Fruit fly (Drosophila melanogaster) whole organism, embryonic: Measurements from ENCODE around the gene CG13053.

Experiments
- ATbp ChIP-seq: fragments of 200-800 bp; sonication (Bioruptor generic); optimal IDR thresholded peaks from 2 replicates; lab custom pipeline; 2017; ENCODE audit warnings: missing biosample characterization, mild to moderate bottlenecking, missing genetic modification characterization, missing genetic modification reagents
- Asciz ChIP-seq: fragments of 200-800 bp; sonication (Bioruptor generic); optimal IDR thresholded peaks from 2 replicates; lab custom pipeline; 2017; ENCODE audit warnings: missing biosample characterization, mild to moderate bottlenecking, missing genetic modification characterization, missing genetic modification reagents
- Blimp-1 ChIP-seq: fragments of 200-800 bp; sonication (Bioruptor generic); optimal IDR thresholded peaks from 3 replicates; lab custom pipeline; 2018; ENCODE audit warnings: missing biosample characterization, missing genetic modification characterization, mild to moderate bottlenecking, moderate library complexity, missing genetic modification reagents
- CG17328 ChIP-seq: fragments of 200-800 bp; sonication (Bioruptor generic); IDR thresholded peaks from 2 replicates; pipeline ENCODE4 v1.3.6; 2022; ENCODE audit warnings: missing biosample characterization, missing genetic modification characterization
- CG3281 ChIP-seq: fragments of 200-800 bp; sonication (Bioruptor generic); optimal IDR thresholded peaks from 3 replicates; lab custom pipeline; 2017; ENCODE audit warnings: missing biosample characterization, mild to moderate bottlenecking, missing genetic modification characterization
- CG33557 ChIP-seq: fragments of 200-800 bp; sonication (Bioruptor generic); optimal IDR thresholded peaks from 2 replicates; lab custom pipeline; 2019; ENCODE audit warnings: missing biosample characterization, mild to moderate bottlenecking, missing genetic modification characterization, moderate library complexity
- CG3995 ChIP-seq: fragments of 200-800 bp; sonication (Bioruptor generic); optimal IDR thresholded peaks from 3 replicates; lab custom pipeline; 2016; ENCODE audit warnings: missing biosample characterization, missing genetic modification characterization
- CG42726 ChIP-seq: fragments of 200-800 bp; sonication (Bioruptor generic); IDR thresholded peaks from 2 replicates; pipeline ENCODE4 v1.3.6; 2022; ENCODE audit warnings: missing biosample characterization, missing genetic modification characterization; ENCODE audit not compliant: partially characterized antibody
- CG43689 ChIP-seq: fragments of 200-800 bp; sonication (Bioruptor generic); IDR thresholded peaks from 2 replicates; pipeline ENCODE4 v1.3.6; 2022; ENCODE audit warnings: missing biosample characterization, missing genetic modification characterization
- Deaf1 ChIP-seq: fragments of 200-800 bp; optimal IDR thresholded peaks from 3 replicates; lab custom pipeline; 2019; ENCODE audit warnings: missing biosample characterization, mild to moderate bottlenecking, missing genetic modification characterization, moderate library complexity
- H15 ChIP-seq: fragments of 200-800 bp; sonication (Bioruptor generic); IDR thresholded peaks from 3 replicates; pipeline ENCODE4 v1.3.6; 2022; ENCODE audit warnings: missing biosample characterization, missing genetic modification characterization
- Hand ChIP-seq: fragments of 200-800 bp; sonication (Bioruptor generic); optimal IDR thresholded peaks from 2 replicates; lab custom pipeline; 2017; ENCODE audit warnings: mild to moderate bottlenecking, missing biosample characterization, missing genetic modification reagents, missing genetic modification characterization
- Med ChIP-seq: fragments of 200-800 bp; sonication (Bioruptor generic); peaks from one replicate; lab custom pipeline; 2016; ENCODE audit warnings: missing biosample characterization, missing genetic modification characterization, mild to moderate bottlenecking, inconsistent platforms, moderate library complexity
- Meics ChIP-seq: fragments of 200-800 bp; sonication (Bioruptor generic); optimal IDR thresholded peaks from 2 replicates; lab custom pipeline; 2017; ENCODE audit warnings: missing biosample characterization, mild to moderate bottlenecking, missing genetic modification characterization
- Myb ChIP-seq: fragments of 200-800 bp; sonication (Bioruptor generic); optimal IDR thresholded peaks from 2 replicates; lab custom pipeline; 2016; ENCODE audit warnings: missing biosample characterization, missing genetic modification characterization
- NFAT ChIP-seq: fragments of 200-800 bp; sonication (Bioruptor generic); IDR thresholded peaks from 2 replicates; pipeline ENCODE4 v1.3.6; 2022; ENCODE audit warnings: missing biosample characterization, missing genetic modification characterization
- Oaz ChIP-seq: fragments of 200-800 bp; sonication (Bioruptor generic); IDR thresholded peaks from 2 replicates; pipeline ENCODE4 v1.3.6; 2022; ENCODE audit warnings: missing biosample characterization, missing genetic modification characterization
- Sin3A ChIP-seq: fragments of >200 bp; optimal IDR thresholded peaks from 2 replicates; lab custom pipeline; 2018
- Sry-δ ChIP-seq: fragments of 200-800 bp; sonication (Bioruptor generic); optimal IDR thresholded peaks from 2 replicates; lab custom pipeline; 2016; ENCODE audit warnings: missing biosample characterization, missing genetic modification characterization
- TFAM ChIP-seq: fragments of 200-800 bp; sonication (Bioruptor generic); optimal IDR thresholded peaks from 2 replicates; lab custom pipeline; 2017; ENCODE audit warnings: missing biosample characterization, missing genetic modification characterization, inconsistent platforms
- bsh ChIP-seq, 2 experiments: fragments of 200-800 bp; sonication (Bioruptor generic); optimal IDR thresholded peaks; 2 replicates each; lab custom pipeline; 2017 to 2018; ENCODE audit warnings: mild to moderate bottlenecking in 2 of 2, missing biosample characterization in 2 of 2, missing genetic modification characterization in 2 of 2, moderate library complexity in 1 of 2
- cato ChIP-seq: fragments of 200-800 bp; sonication (Bioruptor generic); optimal IDR thresholded peaks from 2 replicates; lab custom pipeline; 2016; ENCODE audit warnings: missing biosample characterization, missing genetic modification characterization, borderline replicate concordance
- chinmo ChIP-seq: fragments of 200-800 bp; sonication (Bioruptor generic); IDR thresholded peaks from 4 replicates; pipeline ENCODE4 v1.3.6; 2022; ENCODE audit warnings: missing biosample characterization, missing genetic modification characterization; ENCODE audit not compliant: partially characterized antibody
- emc ChIP-seq: fragments of 200-800 bp; sonication (Bioruptor generic); optimal IDR thresholded peaks from 2 replicates; lab custom pipeline; 2016; ENCODE audit warnings: missing biosample characterization, missing genetic modification characterization
- hb ChIP-seq: fragments of 200-800 bp; sonication (Bioruptor generic); IDR thresholded peaks from 3 replicates; pipeline ENCODE4 v1.3.6; 2022; ENCODE audit warnings: missing biosample characterization, missing genetic modification characterization; ENCODE audit not compliant: partially characterized antibody
- her ChIP-seq: fragments of 200-800 bp; sonication (Bioruptor generic); optimal IDR thresholded peaks from 2 replicates; lab custom pipeline; 2016; ENCODE audit warnings: missing biosample characterization, missing genetic modification characterization
- nom ChIP-seq: fragments of 200-800 bp; sonication (Bioruptor generic); optimal IDR thresholded peaks from 2 replicates; lab custom pipeline; 2017; ENCODE audit warnings: missing biosample characterization, missing genetic modification characterization, mild to moderate bottlenecking, moderate library complexity, missing genetic modification reagents
- pum ChIP-seq: fragments of 200-800 bp; sonication (Bioruptor generic); optimal IDR thresholded peaks from 2 replicates; lab custom pipeline; 2016; ENCODE audit warnings: missing biosample characterization, missing genetic modification characterization
- run ChIP-seq: fragments of 200-800 bp; sonication (Bioruptor generic); optimal IDR thresholded peaks from 3 replicates; lab custom pipeline; 2018; ENCODE audit warnings: missing biosample characterization, mild to moderate bottlenecking, missing genetic modification characterization
- sens ChIP-seq: fragments of 200-800 bp; sonication (Bioruptor generic); peaks from one replicate; lab custom pipeline; 2016; ENCODE audit warnings: missing biosample characterization, missing genetic modification characterization
- sqz ChIP-seq: fragments of 200-800 bp; sonication (Bioruptor generic); optimal IDR thresholded peaks from 3 replicates; lab custom pipeline; 2018; ENCODE audit warnings: missing biosample characterization, mild to moderate bottlenecking, missing genetic modification characterization
- vvl ChIP-seq: fragments of 200-800 bp; sonication (Bioruptor generic); IDR thresholded peaks from 2 replicates; pipeline ENCODE4 v1.3.6; 2022; ENCODE audit warnings: missing biosample characterization, missing genetic modification characterization
- zfh1 ChIP-seq: fragments of 200-800 bp; sonication (Bioruptor generic); IDR thresholded peaks from 3 replicates; pipeline ENCODE4 v1.3.6; 2022; ENCODE audit warnings: missing biosample characterization, missing genetic modification characterization

CG13053 gene

DNA sequence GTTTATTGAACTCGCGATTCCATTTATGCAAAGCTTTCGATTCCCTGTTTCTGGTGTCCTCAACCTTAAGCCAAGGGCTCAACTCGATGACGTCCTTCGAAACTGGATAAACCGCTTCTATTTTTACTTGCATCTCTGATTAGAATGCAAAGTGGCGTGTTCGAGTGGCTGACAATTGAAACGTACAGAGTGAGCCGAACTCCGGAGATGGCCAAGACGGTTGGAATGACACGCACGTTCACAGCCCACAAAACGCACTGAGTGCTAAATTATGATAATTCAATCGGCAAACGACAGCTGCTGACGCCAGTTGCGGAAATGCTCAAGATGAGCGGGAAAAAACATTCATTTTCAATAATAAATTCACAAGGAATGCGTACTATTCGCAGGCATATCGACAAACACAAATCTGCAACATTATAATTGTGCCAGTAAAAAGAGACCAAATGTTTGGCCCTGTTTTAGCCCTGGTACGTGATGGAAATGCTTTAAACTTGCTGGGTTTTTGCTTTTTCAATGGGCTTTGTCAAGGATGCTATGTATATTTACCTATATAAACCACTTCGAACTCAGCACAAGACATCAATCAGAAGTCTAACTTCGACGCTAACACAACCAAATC, 12.9 kb upstream of the CG13053 start, which contains the start of gene CG13066:
TSS of gene CG13066 (plus strand) at position 572 of the 622 bp plus-strand sequence.
- TF ChIP-seq vvl, result peak; percentile 37; the same call in 1 of the 2 replicates
- TF ChIP-seq chinmo (GFP tag; lab: Robert Waterston, UW), result 0 out of 4 replicates have a peak, but pooled peaks have one; percentile 48
- peak; percentile 52 for TF ChIP-seq sens (GFP tag; lab: Kevin White, UChicago)
- TF ChIP-seq Myb (GFP tag; lab: Kevin White, UChicago), result no peak

DNA sequence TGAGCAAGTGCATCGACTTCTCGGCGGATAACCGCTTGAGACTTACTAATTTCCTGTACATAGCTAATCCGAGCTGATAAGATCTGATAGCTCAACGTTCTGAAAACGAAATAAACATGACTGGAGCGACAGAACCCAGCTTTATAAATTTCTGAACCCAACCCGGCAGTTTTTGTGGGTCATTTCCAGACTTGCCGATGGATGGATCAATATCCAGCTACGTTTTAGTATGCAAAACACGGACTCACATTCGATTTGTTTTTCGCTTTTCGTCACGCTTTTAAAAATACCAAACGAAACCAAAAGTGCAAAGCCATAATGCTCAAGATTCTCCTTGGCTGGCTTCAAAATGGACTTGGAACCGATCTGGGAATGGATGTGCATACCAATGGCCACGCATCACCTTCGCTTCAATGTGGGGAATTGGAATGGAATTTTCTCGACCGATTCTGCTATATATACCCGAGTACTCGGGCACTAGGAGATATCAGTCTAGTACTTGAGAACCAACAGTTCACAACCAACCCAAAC, 11.3 kb upstream of the CG13053 start, which contains the start of the genes CG34248 and CG13067:
TSS of gene CG34248 (minus strand) at position 101 of the 531 bp plus-strand sequence.
TSS of gene CG13067 (plus strand) at position 481 of the 531 bp plus-strand sequence.
- no peak for TF ChIP-seq CG42726 (GFP tag; lab: Robert Waterston, UW)
- TF ChIP-seq NFAT (GFP tag; lab: Robert Waterston, UW), result no peak
- no peak for TF ChIP-seq CG33557
- no peak for TF ChIP-seq ATbp (GFP tag; lab: Kevin White, UChicago)
- TF ChIP-seq CG43689 (GFP tag; lab: Robert Waterston, UW), result no peak
- TF ChIP-seq vvl, result peak; percentile 25; the same call in 1 of the 2 replicates
- TF ChIP-seq run (tag; lab: Kevin White, UChicago), result no peak
- no peak for TF ChIP-seq Sin3A (lab: Kevin White, UChicago)
- TF ChIP-seq pum (GFP tag; lab: Kevin White, UChicago), result no peak
- TF ChIP-seq Meics, result no peak
- no peak for TF ChIP-seq CG3995 (GFP tag; lab: Kevin White, UChicago)
- TF ChIP-seq CG17328 (GFP tag; lab: Robert Waterston, UW), result no peak
- TF ChIP-seq her (GFP tag; lab: Kevin White, UChicago), result no peak
- TF ChIP-seq Blimp-1 (GFP tag; lab: Kevin White, UChicago), result peak; percentile 80
- TF ChIP-seq H15 (GFP tag; lab: Robert Waterston, UW), result no peak

DNA sequence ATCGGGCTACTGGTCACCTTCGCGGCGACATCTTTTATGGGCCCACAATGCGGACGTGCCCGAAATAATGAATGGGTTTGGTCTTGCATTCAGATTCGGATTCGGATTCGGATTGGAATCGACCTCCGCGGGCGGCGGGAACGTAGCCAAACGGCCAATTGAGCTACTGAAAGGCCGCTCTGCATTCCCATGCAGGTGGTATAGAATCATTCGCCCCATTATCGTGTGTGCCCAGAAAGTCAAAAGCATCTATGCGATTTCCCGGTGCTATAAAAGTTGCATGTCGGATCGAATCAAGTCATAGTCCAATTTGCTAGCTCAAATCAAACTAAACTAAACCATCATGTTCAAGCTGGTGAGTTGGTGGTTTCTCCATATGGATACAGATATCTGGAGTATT, 9.6 kb upstream of the CG13053 start, which contains the start of gene CG13068:
TSS of gene CG13068 (plus strand) at position 301 of the 400 bp plus-strand sequence.
- TF ChIP-seq hb (GFP tag; lab: Robert Waterston, UW) (0 out of 3 replicates have a peak, but pooled peaks have one; percentile 16), CG3281 (GFP tag; lab: Kevin White, UChicago) (no peak), Hand (GFP tag; lab: Kevin White, UChicago) (no peak), TFAM (GFP tag; lab: Kevin White, UChicago) (no peak), vvl (0 out of 2 replicates have a peak, but pooled peaks have one; percentile 39)
- TF ChIP-seq, all 482 proteins: peak for 2

DNA sequence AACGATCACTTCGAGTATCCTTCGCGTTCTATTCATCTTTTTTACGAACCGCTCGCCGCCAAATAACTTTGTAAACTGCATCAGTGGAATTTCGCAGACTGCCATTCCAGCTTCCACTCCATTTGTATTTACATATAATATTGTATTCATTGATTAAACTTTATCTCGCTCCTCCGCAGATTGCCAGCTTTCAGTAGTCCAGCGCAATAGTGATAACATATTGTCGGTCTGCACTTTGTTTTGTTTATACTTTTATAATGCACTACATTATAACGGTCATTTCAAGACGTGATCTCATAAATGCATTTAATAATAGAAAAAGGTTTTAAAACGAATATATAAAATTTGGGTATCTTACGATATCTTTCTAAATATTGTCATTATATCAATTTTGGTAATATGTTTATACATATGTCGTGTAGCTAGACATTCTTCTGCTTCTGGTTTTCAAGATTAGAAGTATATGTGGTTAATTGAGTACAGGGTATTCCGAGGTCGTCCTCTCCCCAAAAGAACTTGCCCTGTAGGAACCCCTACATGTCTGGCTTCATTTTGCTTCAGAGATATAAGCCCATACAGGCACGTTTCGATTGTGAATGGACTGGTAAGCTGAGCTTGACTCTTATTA, 8.7 kb upstream of the CG13053 start, which contains the start of gene CG4950:
TSS of gene CG4950 (minus strand) at position 51 of the 628 bp plus-strand sequence.
- no peak for TF ChIP-seq emc (GFP tag; lab: Kevin White, UChicago)
- peak in 1 of 2 experiments; percentile 9 for TF ChIP-seq bsh (GFP tag; optimal IDR thresholded peaks at IDR 0.05; lab: Kevin White, UChicago)
- no peak for TF ChIP-seq zfh1 (GFP tag; lab: Robert Waterston, UW)
- no peak for TF ChIP-seq sqz
- no peak for TF ChIP-seq Sry-δ
- no peak for TF ChIP-seq Med (GFP tag; lab: Kevin White, UChicago)
- TF ChIP-seq cato, result no peak
- TF ChIP-seq nom (GFP tag; lab: Kevin White, UChicago), result peak; percentile 15
- no peak for TF ChIP-seq Deaf1
- no peak for TF ChIP-seq Oaz (GFP tag; lab: Robert Waterston, UW)
- TF ChIP-seq Asciz, result no peak
